Worm (Caenorhabditis elegans) whole organism, L4 larva: Measurements from ENCODE around the gene C36C5.12.

ENCODE experiments used
- F26F4.8 ChIP-seq: fragments of 200-800 bp; sonication (Bioruptor generic); conservative IDR thresholded peaks from 2 replicates; pipeline ENCODE4 v1.3.6; 2022; ENCODE audit warnings: missing genetic modification characterization, missing compliant biosample characterization
- F44E2.7 ChIP-seq: fragments of 200-800 bp; sonication (Bioruptor generic); IDR thresholded peaks from 2 replicates; pipeline ENCODE4 v2.1.2; 2022; ENCODE audit warnings: missing genetic modification characterization, missing compliant biosample characterization
- R02D3.7 ChIP-seq: fragments of 150-350 bp; sonication (generic microtip); optimal IDR thresholded peaks from 3 replicates; lab custom pipeline; 2014; ENCODE audit warnings: missing biosample characterization, missing genetic modification characterization
- T20F7.1 ChIP-seq: fragments of 200-800 bp; sonication (Bioruptor generic); optimal IDR thresholded peaks from 2 replicates; lab custom pipeline; 2018; ENCODE audit warnings: mild to moderate bottlenecking, missing genetic modification characterization, missing compliant biosample characterization
- Y48G9A.11 ChIP-seq: fragments of 200-800 bp; sonication (Bioruptor generic); IDR thresholded peaks from 2 replicates; pipeline ENCODE4 v1.3.6; 2022; ENCODE audit warnings: missing genetic modification reagents, missing genetic modification characterization, missing compliant biosample characterization
- Y5F2A.4 ChIP-seq: fragments of 200-800 bp; sonication (Bioruptor generic); optimal IDR thresholded peaks from 2 replicates; lab custom pipeline; 2018; ENCODE audit warnings: mild to moderate bottlenecking, missing genetic modification characterization, missing compliant biosample characterization
- aha-1 ChIP-seq: fragments of 150-350 bp; peaks from one replicate; lab custom pipeline; 2014; ENCODE audit warnings: missing biosample characterization, missing genetic modification characterization
- ama-1 ChIP-seq: fragments of 150-350 bp; optimal IDR thresholded peaks from 2 replicates; lab custom pipeline; 2014; ENCODE audit warnings: inconsistent platforms, mixed read lengths
- ceh-62 ChIP-seq: sonication (generic microtip); optimal IDR thresholded peaks from 2 replicates; lab custom pipeline; 2017; ENCODE audit warnings: missing biosample characterization, missing genetic modification characterization
- dmd-6 ChIP-seq: fragments of 200-800 bp; sonication (Bioruptor generic); IDR thresholded peaks from 2 replicates; pipeline ENCODE4 v1.3.6; 2022; ENCODE audit warnings: missing genetic modification reagents, missing genetic modification characterization, missing compliant biosample characterization
- dmd-8 ChIP-seq: fragments of 200-800 bp; sonication (Bioruptor generic); IDR thresholded peaks from 2 replicates; pipeline ENCODE4 v1.3.6; 2022; ENCODE audit warnings: missing genetic modification characterization, missing compliant biosample characterization
- dmd-9 ChIP-seq: fragments of 200-800 bp; sonication (Bioruptor generic); IDR thresholded peaks from 2 replicates; pipeline ENCODE4 v1.3.6; 2022; ENCODE audit warnings: missing genetic modification reagents, missing genetic modification characterization, missing compliant biosample characterization
- dpl-1 ChIP-seq: fragments of 150-350 bp; optimal IDR thresholded peaks from 2 replicates; lab custom pipeline; 2014; ENCODE audit warnings: missing biosample characterization, missing genetic modification reagents, missing genetic modification characterization
- egl-27 ChIP-seq: sonication (generic microtip); optimal IDR thresholded peaks from 3 replicates; lab custom pipeline; 2017; ENCODE audit warnings: missing biosample characterization, missing genetic modification reagents, missing genetic modification characterization
- fos-1 ChIP-seq: fragments of 150-350 bp; optimal IDR thresholded peaks from 2 replicates; lab custom pipeline; 2014; ENCODE audit warnings: missing biosample characterization, missing genetic modification characterization
- lim-7 ChIP-seq: fragments of 200-800 bp; sonication (Bioruptor generic); IDR thresholded peaks from 2 replicates; pipeline ENCODE4 v1.3.6; 2022; ENCODE audit warnings: missing genetic modification characterization, missing compliant biosample characterization
- lin-15B ChIP-seq: fragments of 150-350 bp; sonication (generic microtip); optimal IDR thresholded peaks from 3 replicates; lab custom pipeline; 2014; ENCODE audit warnings: missing biosample characterization, missing genetic modification characterization
- lin-29 ChIP-seq: fragments of 200-800 bp; sonication (Bioruptor generic); IDR thresholded peaks from 2 replicates; pipeline ENCODE4 v1.3.6; 2022; ENCODE audit warnings: missing genetic modification reagents, missing genetic modification characterization, missing compliant biosample characterization
- lin-38 ChIP-seq: fragments of 200-800 bp; sonication (Bioruptor generic); IDR thresholded peaks from 2 replicates; pipeline ENCODE4 v1.3.6; 2022; ENCODE audit warnings: missing genetic modification reagents, missing genetic modification characterization, missing compliant biosample characterization
- madf-9 ChIP-seq: fragments of 200-800 bp; sonication (Bioruptor generic); conservative IDR thresholded peaks from 2 replicates; pipeline ENCODE4 v1.3.6; 2022; ENCODE audit warnings: missing genetic modification reagents, missing genetic modification characterization, missing compliant biosample characterization
- mdl-1 ChIP-seq, 2 experiments: fragments of 150-350 bp in 1 of 2; sonication (generic microtip) in 1 of 2; optimal IDR thresholded peaks; 2 replicates each; lab custom pipeline; 2014 to 2017; ENCODE audit warnings: missing biosample characterization in 2 of 2, missing genetic modification characterization in 2 of 2
- mdt-29 ChIP-seq: fragments of 200-800 bp; sonication (Bioruptor generic); IDR thresholded peaks from 2 replicates; pipeline ENCODE4 v1.3.6; 2022; ENCODE audit warnings: missing genetic modification reagents, missing genetic modification characterization, missing compliant biosample characterization
- mep-1 ChIP-seq: fragments of 150-350 bp; sonication (generic microtip); optimal IDR thresholded peaks from 3 replicates; lab custom pipeline; 2014; ENCODE audit warnings: missing biosample characterization, missing genetic modification characterization
- mxl-2 ChIP-seq: fragments of 200-800 bp; sonication (Bioruptor generic); conservative IDR thresholded peaks from 2 replicates; pipeline ENCODE4 v1.3.6; 2022; ENCODE audit warnings: missing genetic modification reagents, missing genetic modification characterization, missing compliant biosample characterization
- mxl-3 ChIP-seq: fragments of 200-800 bp; sonication (Bioruptor generic); optimal IDR thresholded peaks from 2 replicates; lab custom pipeline; 2018; ENCODE audit warnings: mild to moderate bottlenecking, missing genetic modification characterization, missing compliant biosample characterization
- nhr-10 ChIP-seq: fragments of 150-350 bp; optimal IDR thresholded peaks from 2 replicates; lab custom pipeline; 2014; ENCODE audit warnings: missing biosample characterization, missing genetic modification characterization
- nhr-102 ChIP-seq: sonication (generic microtip); optimal IDR thresholded peaks from 2 replicates; lab custom pipeline; 2016; ENCODE audit warnings: mild to moderate bottlenecking, missing genetic modification characterization, moderate library complexity, missing compliant biosample characterization
- nhr-111 ChIP-seq: fragments of 200-800 bp; sonication (Bioruptor generic); optimal IDR thresholded peaks from 2 replicates; lab custom pipeline; 2018; ENCODE audit warnings: mild to moderate bottlenecking, missing genetic modification characterization, missing compliant biosample characterization
- nhr-237 ChIP-seq: sonication (generic microtip); optimal IDR thresholded peaks from 2 replicates; lab custom pipeline; 2017; ENCODE audit warnings: missing biosample characterization, missing genetic modification characterization
- nhr-28 ChIP-seq: fragments of 150-350 bp; optimal IDR thresholded peaks from 2 replicates; lab custom pipeline; 2014; ENCODE audit warnings: missing biosample characterization, missing genetic modification characterization
- nhr-42 ChIP-seq: fragments of 200-800 bp; sonication (Bioruptor generic); IDR thresholded peaks from 2 replicates; pipeline ENCODE4 v1.3.6; 2022; ENCODE audit warnings: missing genetic modification characterization, missing compliant biosample characterization
- nhr-48 ChIP-seq: sonication (generic microtip); optimal IDR thresholded peaks from 2 replicates; lab custom pipeline; 2016; ENCODE audit warnings: mild to moderate bottlenecking, missing genetic modification characterization, missing compliant biosample characterization
- nhr-6 ChIP-seq: fragments of 150-350 bp; optimal IDR thresholded peaks from 2 replicates; lab custom pipeline; 2014; ENCODE audit warnings: missing biosample characterization, missing genetic modification characterization
- nhr-77 ChIP-seq: fragments of 150-350 bp; optimal IDR thresholded peaks from 2 replicates; lab custom pipeline; 2014; ENCODE audit warnings: missing biosample characterization, missing genetic modification characterization
- php-3 ChIP-seq: fragments of 200-800 bp; sonication (Bioruptor generic); IDR thresholded peaks from 2 replicates; pipeline ENCODE4 v1.3.6; 2022; ENCODE audit warnings: missing genetic modification reagents, missing genetic modification characterization, missing compliant biosample characterization
- sdz-12 ChIP-seq: fragments of 200-800 bp; sonication (Bioruptor generic); optimal IDR thresholded peaks from 2 replicates; lab custom pipeline; 2018; ENCODE audit warnings: mild to moderate bottlenecking, missing genetic modification characterization, missing compliant biosample characterization
- snpc-4 ChIP-seq: fragments of 150-350 bp; optimal IDR thresholded peaks from 2 replicates; lab custom pipeline; 2014; ENCODE audit warnings: missing biosample characterization, missing genetic modification characterization
- tag-97 ChIP-seq: fragments of 200-800 bp; sonication (Bioruptor generic); IDR thresholded peaks from 2 replicates; pipeline ENCODE4 v1.3.6; 2022; ENCODE audit warnings: missing genetic modification characterization, missing compliant biosample characterization
- unc-130 ChIP-seq: sonication (generic microtip); optimal IDR thresholded peaks from 2 replicates; lab custom pipeline; 2016; ENCODE audit warnings: missing genetic modification reagents, missing genetic modification characterization, missing compliant biosample characterization
- unc-39 ChIP-seq: sonication (generic microtip); optimal IDR thresholded peaks from 2 replicates; lab custom pipeline; 2017; ENCODE audit warnings: missing biosample characterization, missing genetic modification characterization
- unc-62 ChIP-seq, 3 experiments: fragments of 150-350 bp in 1 of 3; sonication (generic microtip); optimal IDR thresholded peaks in 2 of 3; peaks in 1 of 3; 1 replicate in 1 of 3; 2 replicates in 2 of 3; lab custom pipeline; 2014 to 2017; ENCODE audit warnings: missing biosample characterization in 3 of 3, missing genetic modification characterization in 3 of 3, missing genetic modification reagents in 3 of 3, missing genotype in 1 of 3
- vab-7 ChIP-seq: fragments of 200-800 bp; sonication (Bioruptor generic); IDR thresholded peaks from 2 replicates; pipeline ENCODE4 v1.3.6; 2022; ENCODE audit warnings: missing genetic modification reagents, missing genetic modification characterization, missing compliant biosample characterization
- zag-1 ChIP-seq: fragments of 150-350 bp; optimal IDR thresholded peaks from 2 replicates; lab custom pipeline; 2014; ENCODE audit warnings: missing biosample characterization, missing genetic modification characterization
- zfp-2 ChIP-seq: sonication (generic microtip); optimal IDR thresholded peaks from 2 replicates; lab custom pipeline; 2016; ENCODE audit warnings: mild to moderate bottlenecking, missing genetic modification characterization, missing compliant biosample characterization
- zfp-3 ChIP-seq: fragments of 200-800 bp; sonication (Bioruptor generic); conservative IDR thresholded peaks from 2 replicates; pipeline ENCODE4 v1.3.6; 2022; ENCODE audit warnings: missing genetic modification reagents, missing genetic modification characterization, missing compliant biosample characterization
- ztf-11 ChIP-seq: fragments of 150-350 bp; optimal IDR thresholded peaks from 2 replicates; lab custom pipeline; 2014; ENCODE audit warnings: missing biosample characterization, missing genetic modification characterization

C36C5.12 gene

ce11 chrV:3168650-3169049, 9.5 kb upstream of the C36C5.12 start, which contains the start of gene C36C5.15:
C36C5.15 (minus strand) TSS chrV:3168750.
- TF ChIP-seq F44E2.7 (no peak), nhr-237 (tag; lab: Kevin White, UChicago) (no peak), nhr-10 (tag; lab: Kevin White, UChicago) (no peak), ama-1 (lab: Kevin White, UChicago) (no peak), dmd-9 (GFP tag; lab: Robert Waterston, UW) (no peak)
- TF ChIP-seq, all 104 proteins: peak for 0

ce11 chrV:3166260-3166659, 7.1 kb upstream of the C36C5.12 start, which contains the start of gene C36C5.4:
C36C5.4 (plus strand) TSS chrV:3166560.
- no peak for TF ChIP-seq ceh-62 (tag; lab: Kevin White, UChicago)
- TF ChIP-seq madf-9 = no peak
- no peak for TF ChIP-seq snpc-4 (tag; lab: Kevin White, UChicago)
- TF ChIP-seq lim-7 (GFP tag; lab: Robert Waterston, UW) = no peak
- no peak for TF ChIP-seq nhr-48 (tag; lab: Kevin White, UChicago)
- no peak for TF ChIP-seq sdz-12 (GFP tag; lab: Kevin White, UChicago)
- TF ChIP-seq Y5F2A.4 = no peak
- TF ChIP-seq aha-1 (tag; lab: Kevin White, UChicago) = no peak
- no peak for TF ChIP-seq mxl-3 (GFP tag; lab: Kevin White, UChicago)
- no peak for TF ChIP-seq lin-29 (GFP tag; lab: Robert Waterston, UW)
- TF ChIP-seq F44E2.7 = no peak
- TF ChIP-seq zfp-2 (tag; lab: Kevin White, UChicago) = no peak
- TF ChIP-seq mdt-29 = no peak
- no peak for TF ChIP-seq nhr-28 (tag; lab: Kevin White, UChicago)
- no peak for TF ChIP-seq unc-39 (tag; lab: Kevin White, UChicago)
- no peak for TF ChIP-seq mdl-1 (tag; optimal IDR thresholded peaks at IDR 0.05; lab: Kevin White, UChicago)
- no peak for TF ChIP-seq dmd-6 (GFP tag; lab: Robert Waterston, UW)

ce11 chrV:3165438-3165837, 6.3 kb upstream of the C36C5.12 start, which contains the start of gene C36C5.14:
C36C5.14 (minus strand) TSS chrV:3165538.
- TF ChIP-seq fos-1 (tag; lab: Kevin White, UChicago) (no peak), ztf-11 (tag; lab: Kevin White, UChicago) (no peak), unc-62 (GFP tag; optimal IDR thresholded peaks at IDR 0.05 in 1 of 2; lab: Kevin White, UChicago) (no peak), unc-62 (tag; optimal IDR thresholded peaks at IDR 0.05; lab: Kevin White, UChicago) (no peak)
- TF ChIP-seq, all 104 proteins: peak for 0

- no peak for TF ChIP-seq zag-1 (tag; lab: Kevin White, UChicago)
- no peak for TF ChIP-seq lin-15B
- TF ChIP-seq mdt-29 = peak; percentile 34; the same call in 1 of the 2 replicates
- no peak for TF ChIP-seq php-3 (GFP tag; lab: Robert Waterston, UW)
- TF ChIP-seq T20F7.1 (GFP tag; lab: Kevin White, UChicago) = no peak
- no peak for TF ChIP-seq zfp-3
- peak; percentile 28 for TF ChIP-seq unc-130
- no peak for TF ChIP-seq R02D3.7 (tag; lab: Kevin White, UChicago)
- TF ChIP-seq vab-7 = peak; percentile 63
- no peak for TF ChIP-seq ztf-11 (tag; lab: Kevin White, UChicago)
- TF ChIP-seq lin-38 (GFP tag; lab: Robert Waterston, UW) = no peak
- no peak for TF ChIP-seq mep-1 (tag; lab: Kevin White, UChicago)
- TF ChIP-seq dpl-1 = no peak
- TF ChIP-seq ceh-62 (tag; lab: Kevin White, UChicago) = no peak
- peak; percentile 82 for TF ChIP-seq dmd-8 (GFP tag; lab: Robert Waterston, UW)
- no peak for TF ChIP-seq mxl-2 (GFP tag; lab: Robert Waterston, UW)
- peak; percentile 61 for TF ChIP-seq Y48G9A.11 (GFP tag; lab: Robert Waterston, UW)
- TF ChIP-seq tag-97 (GFP tag; lab: Robert Waterston, UW) = no peak
- TF ChIP-seq nhr-111 = no peak
- no peak for TF ChIP-seq dmd-6 (GFP tag; lab: Robert Waterston, UW)
- no peak for TF ChIP-seq ama-1 (lab: Kevin White, UChicago)
- peak; percentile 71; the same call in 1 of the 2 replicates for TF ChIP-seq F26F4.8 (GFP tag; lab: Robert Waterston, UW)
- TF ChIP-seq nhr-42 (GFP tag; lab: Robert Waterston, UW) = no peak
- TF ChIP-seq lim-7 (GFP tag; lab: Robert Waterston, UW) = peak; percentile 62; the same call in 1 of the 2 replicates
- TF ChIP-seq nhr-237 (tag; lab: Kevin White, UChicago) = no peak
- no peak for TF ChIP-seq nhr-6 (tag; lab: Kevin White, UChicago)
- TF ChIP-seq egl-27 (tag; lab: Kevin White, UChicago) = no peak
- peak in 1 of 2 experiments; percentile 44 for TF ChIP-seq unc-62 (GFP tag; optimal IDR thresholded peaks at IDR 0.05 in 1 of 2; lab: Kevin White, UChicago)
- TF ChIP-seq unc-62 (tag; optimal IDR thresholded peaks at IDR 0.05; lab: Kevin White, UChicago) = no peak
- TF ChIP-seq nhr-102 = no peak
- TF ChIP-seq nhr-77 = no peak
Measured at ce11 chrV:3163143-3163542, 4.0 kb upstream of the C36C5.12 start.
